Worm (Caenorhabditis elegans): ENCODE results near the gene ZK353.10.

DNA sequence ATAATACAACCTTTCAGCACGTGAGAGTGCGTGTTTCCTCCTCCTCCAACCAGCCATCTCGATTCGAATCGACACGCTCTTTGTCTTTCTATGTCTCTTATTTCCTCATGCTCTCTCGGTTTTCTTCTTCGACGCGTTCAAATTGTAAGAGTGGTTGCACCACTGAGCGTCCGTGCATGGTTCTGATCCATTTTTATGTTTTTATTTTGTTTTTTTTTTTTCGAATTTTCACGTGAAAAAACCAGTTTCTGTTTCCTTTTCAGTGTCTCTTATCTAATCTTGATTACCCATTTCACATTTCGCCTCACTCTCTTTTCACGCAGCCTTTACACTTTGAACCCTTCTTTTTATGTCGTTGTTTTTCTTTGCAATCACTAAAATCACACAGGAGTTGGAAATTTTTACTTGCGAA is 23.4 kb downstream of the ZK353.10 start:
- TF ChIP-seq lin-13 (GFP tag; optimal IDR thresholded peaks at IDR 0.05) = no peak
- no peak for TF ChIP-seq lin-39 (tag; optimal IDR thresholded peaks at IDR 0.05)
- no peak for TF ChIP-seq ama-1 (optimal IDR thresholded peaks at IDR 0.05)
- TF ChIP-seq nhr-20 (tag; optimal IDR thresholded peaks at IDR 0.05) = peak; percentile 53
- no peak for TF ChIP-seq nhr-237 (tag; optimal IDR thresholded peaks at IDR 0.05)
- TF ChIP-seq nhr-77 (tag; optimal IDR thresholded peaks at IDR 0.05) = no peak
- TF ChIP-seq nhr-71 (tag; optimal IDR thresholded peaks at IDR 0.05) = peak; percentile 56
- TF ChIP-seq egl-13 (tag; optimal IDR thresholded peaks at IDR 0.05) = no peak

Data from whole organism, L1 larva.